Fruit fly (Drosophila melanogaster): ENCODE measurements around the gene chico.

- TF ChIP-seq CG17328 (GFP tag; IDR thresholded peaks at IDR 0.05) = no peak
- peak; percentile 23 for TF ChIP-seq trem (tag; optimal IDR thresholded peaks at IDR 0.05)
- TF ChIP-seq gsb-n (tag; optimal IDR thresholded peaks at IDR 0.05) = no peak
- TF ChIP-seq Bgb (GFP tag; IDR thresholded peaks at IDR 0.05; ENCODE audit: partially characterized antibody) = peak; percentile 54; the same call in 1 of the 2 replicates
These were observed 18.3 kb upstream of the chico start, which contains the start of gene Mob3 for dm6 chr2L:10265129-10265528.
